Fruit fly (Drosophila melanogaster) whole organism, adult: Measurements from ENCODE around the gene CG8281.

Source experiments
- CG12768 ChIP-seq: fragments of 200-800 bp; sonication (Bioruptor generic); optimal IDR thresholded peaks from 2 replicates; lab custom pipeline; 2017; ENCODE audit warnings: missing biosample characterization, missing genetic modification characterization, mild to moderate bottlenecking, moderate library complexity, missing genetic modification reagents
- CG7101 ChIP-seq: fragments of 200-800 bp; sonication (Bioruptor generic); optimal IDR thresholded peaks from 2 replicates; lab custom pipeline; 2018; ENCODE audit warnings: missing biosample characterization, mild to moderate bottlenecking, missing genetic modification characterization, moderate library complexity
- Clk ChIP-seq: fragments of 200-800 bp; sonication (Bioruptor generic); optimal IDR thresholded peaks from 2 replicates; lab custom pipeline; 2017; ENCODE audit warnings: missing biosample characterization, missing genetic modification characterization
- Crg-1 ChIP-seq: fragments of 200-800 bp; sonication (Bioruptor generic); optimal IDR thresholded peaks from 2 replicates; lab custom pipeline; 2016; ENCODE audit warnings: missing biosample characterization, missing genetic modification characterization
- Hr96 ChIP-seq: fragments of 200-800 bp; sonication (Bioruptor generic); optimal IDR thresholded peaks from 2 replicates; lab custom pipeline; 2016; ENCODE audit warnings: missing biosample characterization, missing genetic modification characterization
- Mnt ChIP-seq: fragments of 200-800 bp; sonication (Bioruptor generic); optimal IDR thresholded peaks from 2 replicates; lab custom pipeline; 2016; ENCODE audit warnings: missing biosample characterization, mild to moderate bottlenecking, missing genetic modification characterization
- bab1 ChIP-seq: fragments of 200-800 bp; sonication (Bioruptor generic); optimal IDR thresholded peaks from 3 replicates; lab custom pipeline; 2019; ENCODE audit warnings: missing biosample characterization, mild to moderate bottlenecking, missing genetic modification characterization, moderate library complexity
- cnc ChIP-seq, 2 experiments: fragments of >200 bp; optimal IDR thresholded peaks; 2 replicates each; lab custom pipeline; 2017
- kay ChIP-seq: fragments of 200-800 bp; sonication (Bioruptor generic); peaks from one replicate; lab custom pipeline; 2016; ENCODE audit warnings: missing biosample characterization, missing genetic modification characterization, borderline replicate concordance
- pad ChIP-seq: fragments of 200-800 bp; sonication (Bioruptor generic); optimal IDR thresholded peaks from 3 replicates; lab custom pipeline; 2017; ENCODE audit warnings: missing biosample characterization, missing genetic modification characterization, mild to moderate bottlenecking, moderate library complexity, missing genetic modification reagents
- tj ChIP-seq: fragments of 200-800 bp; sonication (Bioruptor generic); optimal IDR thresholded peaks from 3 replicates; lab custom pipeline; 2017; ENCODE audit warnings: missing biosample characterization, mild to moderate bottlenecking, missing genetic modification characterization, moderate library complexity

- TF ChIP-seq cnc (optimal IDR thresholded peaks at IDR 0.05; lab: Kevin White, UChicago) (no peak), Mnt (no peak), tj (GFP tag; lab: Kevin White, UChicago) (peak; percentile 0), Hr96 (no peak), pad (no peak), CG7101 (no peak), Clk (no peak), kay (GFP tag; lab: Kevin White, UChicago) (peak; percentile 39), Crg-1 (GFP tag; lab: Kevin White, UChicago) (no peak), bab1 (GFP tag; lab: Kevin White, UChicago) (peak; percentile 39), CG12768 (GFP tag; lab: Kevin White, UChicago) (no peak)
Observed at dm6 chr3L:7869715-7870387, 42.4 kb upstream of the CG8281 start.
